Fruit fly (Drosophila melanogaster): Measurements from ENCODE around the gene Tspo.

The Tspo gene

dm6 chr2L:522752-523151 is 36.7 kb upstream of the Tspo start (continued):
- TF ChIP-seq da (GFP tag; optimal IDR thresholded peaks at IDR 0.05) (no peak), mld (GFP tag; IDR thresholded peaks at IDR 0.05; ENCODE audit: partially characterized antibody) (no peak), CG2129 (GFP tag; IDR thresholded peaks at IDR 0.05; ENCODE audit: partially characterized antibody) (no peak), vfl (GFP tag; optimal IDR thresholded peaks at IDR 0.05) (no peak), eyg (GFP tag; optimal IDR thresholded peaks at IDR 0.05) (no peak), Poxn (GFP tag; IDR thresholded peaks at IDR 0.05) (no peak), run (tag; optimal IDR thresholded peaks at IDR 0.05) (no peak), lbe (GFP tag; optimal IDR thresholded peaks at IDR 0.05) (no peak), D (optimal IDR thresholded peaks at IDR 0.05) (no peak), D (GFP tag; optimal IDR thresholded peaks at IDR 0.05) (peak; percentile 66), CG3726 (GFP tag; IDR thresholded peaks at IDR 0.05) (peak; percentile 42; the same call in 1 of the 3 replicates), Bteb2 (GFP tag; optimal IDR thresholded peaks at IDR 0.05) (peak; percentile 35), Mrtf (GFP tag; IDR thresholded peaks at IDR 0.05) (peak; percentile 40; the same call in 1 of the 3 replicates), CG32767 (GFP tag; IDR thresholded peaks at IDR 0.05) (peak; percentile 28; the same call in 1 of the 2 replicates), Six4 (GFP tag; optimal IDR thresholded peaks at IDR 0.05) (no peak), dan (GFP tag; IDR thresholded peaks at IDR 0.05) (peak; percentile 47; the same call in 1 of the 2 replicates), slbo (GFP tag; IDR thresholded peaks at IDR 0.05) (peak; percentile 37; the same call in 1 of the 2 replicates), sens (GFP tag) (peak; percentile 91), CG8478 (optimal IDR thresholded peaks at IDR 0.05) (no peak), CG13287 (GFP tag; IDR thresholded peaks at IDR 0.05; ENCODE audit: partially characterized antibody) (no peak), CG33213 (GFP tag; optimal IDR thresholded peaks at IDR 0.05) (no peak), CG8388 (GFP tag; optimal IDR thresholded peaks at IDR 0.05) (peak; percentile 63), usp (GFP tag; optimal IDR thresholded peaks at IDR 0.05) (no peak), bcd (GFP tag; optimal IDR thresholded peaks at IDR 0.05) (peak; percentile 43), CG2120 (GFP tag; optimal IDR thresholded peaks at IDR 0.05) (no peak), Mad (GFP tag; optimal IDR thresholded peaks at IDR 0.05) (no peak), Med (GFP tag) (peak; percentile 16), pzg (GFP tag; optimal IDR thresholded peaks at IDR 0.05) (no peak), bowl (GFP tag; IDR thresholded peaks at IDR 0.05) (no peak), CG12071 (GFP tag; optimal IDR thresholded peaks at IDR 0.05) (no peak), CG4404 (GFP tag; IDR thresholded peaks at IDR 0.05) (peak; percentile 53), chinmo (GFP tag; IDR thresholded peaks at IDR 0.05; ENCODE audit: partially characterized antibody) (no peak), CG17385 (GFP tag; optimal IDR thresholded peaks at IDR 0.05) (peak; percentile 16), CG15073 (GFP tag; optimal IDR thresholded peaks at IDR 0.05) (no peak), gce (GFP tag; IDR thresholded peaks at IDR 0.05) (no peak; the same call in 2 of the 3 replicates), HmgD (GFP tag; optimal IDR thresholded peaks at IDR 0.05) (no peak), row (GFP tag; IDR thresholded peaks at IDR 0.05) (peak; percentile 62; the same call in 2 of the 3 replicates), NK7.1 (GFP tag; optimal IDR thresholded peaks at IDR 0.05) (no peak), gt (GFP tag; IDR thresholded peaks at IDR 0.05) (peak; percentile 10; the same call in 1 of the 2 replicates), CG9932 (GFP tag; IDR thresholded peaks at IDR 0.05) (no peak), cato (GFP tag; optimal IDR thresholded peaks at IDR 0.05; ENCODE audit: borderline replicate concordance) (no peak)

dm6 chr2L:523165-523835 is 36.1 kb upstream of the Tspo start:
- TF ChIP-seq CG16815 (GFP tag; optimal IDR thresholded peaks at IDR 0.05) (no peak), pum (GFP tag; optimal IDR thresholded peaks at IDR 0.05) (no peak), Dek (tag; optimal IDR thresholded peaks at IDR 0.05) (no peak), vvl (GFP tag; IDR thresholded peaks at IDR 0.05) (peak; percentile 59), CG31365 (tag; optimal IDR thresholded peaks at IDR 0.05) (peak; percentile 0), sens (GFP tag) (peak; percentile 74), ham (GFP tag; IDR thresholded peaks at IDR 0.05) (no peak), CG14050 (GFP tag; IDR thresholded peaks at IDR 0.05) (no peak; the same call in 2 of the 3 replicates), CG4360 (GFP tag; IDR thresholded peaks at IDR 0.05) (peak; percentile 33), maf-S (GFP tag; optimal IDR thresholded peaks at IDR 0.05) (peak; percentile 9), CG18011 (GFP tag; optimal IDR thresholded peaks at IDR 0.05) (peak; percentile 13), stc (GFP tag; IDR thresholded peaks at IDR 0.05) (peak; percentile 25; the same call in 1 of the 2 replicates), CG30431 (GFP tag; optimal IDR thresholded peaks at IDR 0.05) (no peak), CG5245 (GFP tag; optimal IDR thresholded peaks at IDR 0.05) (no peak)
